Fruit fly (Drosophila melanogaster) whole organism: ENCODE measurements around the gene CG2698.

Experiments used
- CG8478 ChIP-seq: fragments of >200 bp; optimal IDR thresholded peaks from 2 replicates; lab custom pipeline; 2018; ENCODE audit warnings: inconsistent platforms
- Dll ChIP-seq: fragments of >200 bp; optimal IDR thresholded peaks from 2 replicates; lab custom pipeline; 2017
- EcR ChIP-seq, 2 experiments: fragments of >200 bp; optimal IDR thresholded peaks; 2 replicates each; lab custom pipeline; 2017; ENCODE audit warnings: missing biosample characterization in 2 of 2, missing genetic modification characterization in 2 of 2, missing genetic modification reagents in 2 of 2
- psq ChIP-seq: fragments of >200 bp; optimal IDR thresholded peaks from 2 replicates; lab custom pipeline; 2017

- TF ChIP-seq Dll (lab: Kevin White, UChicago) (no peak), psq (lab: Kevin White, UChicago) (no peak), EcR (GFP tag; optimal IDR thresholded peaks at IDR 0.05; lab: Kevin White, UChicago) (no peak), CG8478 (lab: Kevin White, UChicago) (no peak)
These were observed 9.3 kb upstream of the CG2698 start for dm6 chr3R:7992100-7992499.
